Worm (Caenorhabditis elegans) whole organism, mixed stage, embryonic: ENCODE data around the gene B0554.7.

Source experiments
- lin-13 ChIP-seq: fragments of 150-350 bp; optimal IDR thresholded peaks from 2 replicates; lab custom pipeline; 2014; ENCODE audit warnings: missing biosample characterization, missing genetic modification characterization
- mab-5 ChIP-seq: fragments of 150-350 bp; optimal IDR thresholded peaks from 2 replicates; lab custom pipeline; 2014; ENCODE audit warnings: missing biosample characterization, missing genetic modification characterization
- nhr-28 ChIP-seq: fragments of 150-350 bp; optimal IDR thresholded peaks from 2 replicates; lab custom pipeline; 2014; ENCODE audit warnings: missing biosample characterization, missing genetic modification characterization
- nhr-76 ChIP-seq: sonication (generic microtip); optimal IDR thresholded peaks from 2 replicates; lab custom pipeline; 2017; ENCODE audit warnings: missing biosample characterization, missing genetic modification characterization
- zip-8 ChIP-seq: fragments of 150-350 bp; optimal IDR thresholded peaks from 2 replicates; lab custom pipeline; 2014; ENCODE audit warnings: missing biosample characterization, missing genetic modification characterization
- ztf-11 ChIP-seq: fragments of 150-350 bp; optimal IDR thresholded peaks from 2 replicates; lab custom pipeline; 2014; ENCODE audit warnings: missing biosample characterization, missing genetic modification characterization

ce11 chrV:467507-467906, 26.7 kb upstream of the B0554.7 start:
- TF ChIP-seq nhr-28 (tag; lab: Kevin White, UChicago) (no peak), nhr-76 (tag; lab: Kevin White, UChicago) (no peak), zip-8 (tag; lab: Kevin White, UChicago) (no peak), lin-13 (tag; lab: Kevin White, UChicago) (no peak), ztf-11 (tag; lab: Kevin White, UChicago) (no peak), mab-5 (tag; lab: Kevin White, UChicago) (no peak)
